Fruit fly (Drosophila melanogaster): Measurements from ENCODE around the gene Mpi.

Mpi gene

DNA sequence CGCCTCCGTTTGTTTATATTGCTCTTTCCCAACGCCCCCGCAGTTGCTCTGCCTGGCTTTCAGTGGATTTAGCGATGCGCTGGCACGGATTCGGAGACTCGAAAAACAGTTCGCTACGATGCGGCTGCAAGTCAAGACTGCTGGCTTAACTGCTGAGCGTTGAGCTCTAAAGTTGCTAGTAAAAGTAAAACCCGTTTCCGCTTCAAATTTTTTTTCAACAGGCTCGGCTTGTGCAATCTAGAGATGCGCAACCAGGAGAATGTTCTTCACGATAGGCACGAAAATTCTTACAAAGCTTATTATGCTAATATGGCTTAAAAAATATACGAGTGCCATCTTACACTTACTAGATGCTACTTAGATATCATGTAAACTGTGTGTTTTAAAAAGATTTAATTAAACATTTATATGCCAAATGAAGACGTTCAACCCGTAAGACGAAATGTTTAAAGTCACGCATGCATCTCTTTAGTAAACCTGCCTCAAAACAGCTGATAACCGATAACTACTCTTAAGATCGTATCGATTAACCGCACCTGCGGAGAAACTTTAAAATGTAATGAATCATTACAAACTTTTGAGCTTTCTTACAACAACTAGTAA is 12.0 kb upstream of the Mpi start, which contains the start of gene CG12948 (continued):
- TF ChIP-seq hbn (GFP tag; IDR thresholded peaks at IDR 0.05; ENCODE audit: partially characterized antibody) (peak; percentile 95), btn (GFP tag; optimal IDR thresholded peaks at IDR 0.05) (no peak), Taf1 (GFP tag; IDR thresholded peaks at IDR 0.05) (0 out of 2 replicates have a peak, but pooled peaks have one; percentile 15), pnt (GFP tag; optimal IDR thresholded peaks at IDR 0.05) (peak; percentile 25), ttk (GFP tag; IDR thresholded peaks at IDR 0.05) (no peak), CG32772 (GFP tag; IDR thresholded peaks at IDR 0.05) (no peak; the same call in 1 of the 2 replicates), pros (GFP tag; optimal IDR thresholded peaks at IDR 0.05) (peak; percentile 62), sr (GFP tag; IDR thresholded peaks at IDR 0.05) (peak; percentile 93), CG7987 (GFP tag; optimal IDR thresholded peaks at IDR 0.05) (no peak), Aef1 (GFP tag; IDR thresholded peaks at IDR 0.05) (no peak), lab (GFP tag; optimal IDR thresholded peaks at IDR 0.05) (no peak), CG10959 (GFP tag; IDR thresholded peaks at IDR 0.05) (no peak), mam (GFP tag; optimal IDR thresholded peaks at IDR 0.05) (peak; percentile 60), Poxn (GFP tag; IDR thresholded peaks at IDR 0.05) (no peak), CG13624 (GFP tag; optimal IDR thresholded peaks at IDR 0.05) (peak; percentile 66), fru (optimal IDR thresholded peaks at IDR 0.05) (no peak), dati (GFP tag; IDR thresholded peaks at IDR 0.05) (no peak), CG17612 (GFP tag; IDR thresholded peaks at IDR 0.05) (no peak), CG14050 (GFP tag; IDR thresholded peaks at IDR 0.05) (no peak; the same call in 2 of the 3 replicates), Eip74EF (GFP tag; optimal IDR thresholded peaks at IDR 0.05) (no peak), Meics (GFP tag; optimal IDR thresholded peaks at IDR 0.05) (no peak), Dek (tag; optimal IDR thresholded peaks at IDR 0.05) (no peak), CG12659 (GFP tag; optimal IDR thresholded peaks at IDR 0.05) (peak; percentile 44), H2.0 (GFP tag; IDR thresholded peaks at IDR 0.05) (no peak), CG6175 (GFP tag; IDR thresholded peaks at IDR 0.05) (no peak), CG18476 (GFP tag; optimal IDR thresholded peaks at IDR 0.05) (no peak), CG14710 (tag; optimal IDR thresholded peaks at IDR 0.05) (peak; percentile 48), Hr78 (GFP tag; optimal IDR thresholded peaks at IDR 0.05) (no peak), fd102C (GFP tag; optimal IDR thresholded peaks at IDR 0.05) (no peak), E2f1 (GFP tag; IDR thresholded peaks at IDR 0.05) (no peak), CG11504 (tag; optimal IDR thresholded peaks at IDR 0.05) (no peak), ranshi (GFP tag; IDR thresholded peaks at IDR 0.05) (no peak; the same call in 1 of the 2 replicates), CG15514 (GFP tag; optimal IDR thresholded peaks at IDR 0.05) (peak; percentile 61), CG33213 (GFP tag; optimal IDR thresholded peaks at IDR 0.05) (peak; percentile 30), Bgb (GFP tag; IDR thresholded peaks at IDR 0.05; ENCODE audit: partially characterized antibody) (peak; percentile 78), CG7556 (GFP tag; optimal IDR thresholded peaks at IDR 0.05) (no peak), stwl (tag; optimal IDR thresholded peaks at IDR 0.05) (no peak), D (optimal IDR thresholded peaks at IDR 0.05) (no peak), D (GFP tag; optimal IDR thresholded peaks at IDR 0.05) (no peak), CG6689 (GFP tag; IDR thresholded peaks at IDR 0.05) (no peak), pfk (GFP tag; optimal IDR thresholded peaks at IDR 0.05) (no peak), CG17568 (GFP tag; optimal IDR thresholded peaks at IDR 0.05) (no peak), gt (GFP tag; IDR thresholded peaks at IDR 0.05) (no peak), CG1832 (GFP tag; optimal IDR thresholded peaks at IDR 0.05) (no peak), Side (GFP tag; optimal IDR thresholded peaks at IDR 0.05) (peak; percentile 19), Vsx1 (GFP tag; optimal IDR thresholded peaks at IDR 0.05) (no peak), CG7745 (tag; optimal IDR thresholded peaks at IDR 0.05) (no peak), CG13123 (GFP tag; optimal IDR thresholded peaks at IDR 0.05) (no peak), Spps (tag; optimal IDR thresholded peaks at IDR 0.05) (peak; percentile 4), eyg (GFP tag; optimal IDR thresholded peaks at IDR 0.05) (no peak)

Data from whole organism, embryonic.